Fruit fly (Drosophila melanogaster): ENCODE data around the gene CG42613.

DNA sequence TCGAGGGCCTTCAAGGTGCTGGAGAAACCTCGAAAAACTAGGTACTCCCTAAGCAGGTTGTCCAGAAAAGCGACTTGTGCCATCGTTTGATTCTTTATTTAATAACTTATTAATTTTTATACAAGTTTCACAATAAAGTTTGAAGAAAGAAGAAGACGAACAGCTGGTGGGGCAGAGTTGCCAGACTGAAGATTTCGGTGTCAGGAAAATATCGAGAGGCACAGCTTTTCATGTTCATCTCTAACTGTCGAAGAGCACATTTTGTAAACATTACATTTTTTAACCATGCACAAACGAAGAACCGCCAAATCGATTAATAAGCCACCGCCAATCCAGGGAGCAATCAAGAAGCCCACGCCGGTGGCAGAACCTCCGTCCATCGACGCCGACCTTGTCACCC, 94.9 kb downstream of the CG42613 start, which contains the start of the genes CG6005 and CG14286:
- TF ChIP-seq CG8478 (optimal IDR thresholded peaks at IDR 0.05) (no peak), CTCF (optimal IDR thresholded peaks at IDR 0.05) (no peak)
